Fruit fly (Drosophila melanogaster) whole organism, prepupa: Measurements from ENCODE around the gene CG11563.
A peak's percentile ranks its signal among the peaks of the same experiment; 100 is the strongest.

ENCODE experiments used
- Blimp-1 ChIP-seq: fragments of 200-800 bp; sonication (Bioruptor generic); optimal IDR thresholded peaks from 3 replicates; lab custom pipeline; 2017; ENCODE audit warnings: missing biosample characterization, missing genetic modification characterization, mild to moderate bottlenecking, moderate library complexity, missing genetic modification reagents
- CG10631 ChIP-seq: fragments of 200-800 bp; sonication (Bioruptor generic); optimal IDR thresholded peaks from 2 replicates; lab custom pipeline; 2016; ENCODE audit warnings: missing biosample characterization, missing genetic modification characterization
- CG10669 ChIP-seq: fragments of 200-800 bp; sonication (Bioruptor generic); optimal IDR thresholded peaks from 3 replicates; lab custom pipeline; 2018; ENCODE audit warnings: missing biosample characterization, mild to moderate bottlenecking, missing genetic modification characterization, moderate library complexity
- CG11294 ChIP-seq: fragments of 200-800 bp; sonication (Bioruptor generic); IDR thresholded peaks from 2 replicates; pipeline ENCODE4 v1.3.6; 2022; ENCODE audit warnings: missing biosample characterization, missing genetic modification characterization
- CG11762 ChIP-seq: fragments of 200-800 bp; sonication (Bioruptor generic); optimal IDR thresholded peaks from 3 replicates; lab custom pipeline; 2016; ENCODE audit warnings: missing biosample characterization, missing genetic modification characterization; ENCODE audit not compliant: insufficient read depth
- CG11902 ChIP-seq: fragments of 200-800 bp; sonication (Bioruptor generic); optimal IDR thresholded peaks from 3 replicates; lab custom pipeline; 2016; ENCODE audit warnings: missing biosample characterization, missing genetic modification characterization
- CG15336 ChIP-seq: fragments of 200-800 bp; sonication (Bioruptor generic); IDR thresholded peaks from 2 replicates; pipeline ENCODE4 v1.3.6; 2022; ENCODE audit warnings: missing biosample characterization, missing genetic modification characterization
- CG1621 ChIP-seq: fragments of 200-800 bp; sonication (Bioruptor generic); optimal IDR thresholded peaks from 3 replicates; lab custom pipeline; 2018; ENCODE audit warnings: missing biosample characterization, mild to moderate bottlenecking, missing genetic modification characterization
- CG3032 ChIP-seq: fragments of 200-800 bp; optimal IDR thresholded peaks from 2 replicates; lab custom pipeline; 2019; ENCODE audit warnings: missing biosample characterization, mild to moderate bottlenecking, missing genetic modification characterization, moderate library complexity
- CG31627 ChIP-seq: fragments of 200-800 bp; sonication (Bioruptor generic); optimal IDR thresholded peaks from 3 replicates; lab custom pipeline; 2016; ENCODE audit warnings: missing biosample characterization, missing genetic modification characterization
- CG32006 ChIP-seq: fragments of 200-800 bp; sonication (Bioruptor generic); optimal IDR thresholded peaks from 3 replicates; lab custom pipeline; 2017; ENCODE audit warnings: missing biosample characterization, mild to moderate bottlenecking, missing genetic modification characterization
- CG3919 ChIP-seq: fragments of 200-800 bp; sonication (Bioruptor generic); optimal IDR thresholded peaks from 3 replicates; lab custom pipeline; 2016; ENCODE audit warnings: missing biosample characterization, missing genetic modification characterization
- CG6792 ChIP-seq: fragments of 200-800 bp; sonication (Bioruptor generic); optimal IDR thresholded peaks from 3 replicates; lab custom pipeline; 2016; ENCODE audit warnings: missing biosample characterization, missing genetic modification characterization
- CG7368 ChIP-seq: fragments of 200-800 bp; sonication (Bioruptor generic); optimal IDR thresholded peaks from 3 replicates; lab custom pipeline; 2016; ENCODE audit warnings: missing biosample characterization, missing genetic modification characterization
- CG8319 ChIP-seq: fragments of 200-800 bp; sonication (Bioruptor generic); optimal IDR thresholded peaks from 3 replicates; lab custom pipeline; 2016; ENCODE audit warnings: missing biosample characterization, missing genetic modification characterization
- CG8632 ChIP-seq: fragments of 200-800 bp; sonication (Bioruptor generic); optimal IDR thresholded peaks from 3 replicates; lab custom pipeline; 2016; ENCODE audit warnings: missing biosample characterization, missing genetic modification characterization
- CG9139 ChIP-seq: fragments of 200-800 bp; sonication (Bioruptor generic); optimal IDR thresholded peaks from 3 replicates; lab custom pipeline; 2017; ENCODE audit warnings: missing biosample characterization, mild to moderate bottlenecking, missing genetic modification characterization
- Eip93F ChIP-seq: fragments of 200-800 bp; sonication (Bioruptor generic); optimal IDR thresholded peaks from 2 replicates; lab custom pipeline; 2016; ENCODE audit warnings: missing biosample characterization, mild to moderate bottlenecking, missing genetic modification characterization
- Hr38 ChIP-seq: sonication (Bioruptor generic); optimal IDR thresholded peaks from 2 replicates; lab custom pipeline; 2016; ENCODE audit warnings: missing biosample characterization, missing genetic modification characterization
- Hr39 ChIP-seq: fragments of 200-800 bp; sonication (Bioruptor generic); optimal IDR thresholded peaks from 2 replicates; lab custom pipeline; 2016; ENCODE audit warnings: missing biosample characterization, missing genetic modification characterization
- Hr4 ChIP-seq: fragments of 200-800 bp; sonication (Bioruptor generic); optimal IDR thresholded peaks from 3 replicates; lab custom pipeline; 2016; ENCODE audit warnings: missing biosample characterization, missing genetic modification characterization
- Lpt ChIP-seq: fragments of 200-800 bp; sonication (Bioruptor generic); optimal IDR thresholded peaks from 3 replicates; lab custom pipeline; 2016; ENCODE audit warnings: missing biosample characterization, missing genetic modification characterization
- OdsH ChIP-seq: fragments of 200-800 bp; sonication (Bioruptor generic); optimal IDR thresholded peaks from 3 replicates; lab custom pipeline; 2016; ENCODE audit warnings: missing biosample characterization, missing genetic modification characterization
- Sox15 ChIP-seq: fragments of 200-800 bp; sonication (Bioruptor generic); optimal IDR thresholded peaks from 3 replicates; lab custom pipeline; 2016; ENCODE audit warnings: missing biosample characterization, missing genetic modification characterization
- acj6 ChIP-seq: fragments of 200-800 bp; sonication (Bioruptor generic); optimal IDR thresholded peaks from 3 replicates; lab custom pipeline; 2016; ENCODE audit warnings: missing biosample characterization, missing genetic modification characterization
- cyc ChIP-seq: fragments of 200-800 bp; sonication (Bioruptor generic); optimal IDR thresholded peaks from 3 replicates; lab custom pipeline; 2016; ENCODE audit warnings: missing biosample characterization, missing genetic modification characterization
- eg ChIP-seq: fragments of 200-800 bp; sonication (Bioruptor generic); IDR thresholded peaks from 3 replicates; pipeline ENCODE4 v1.3.6; 2022; ENCODE audit warnings: missing biosample characterization, missing genetic modification characterization
- fd59A ChIP-seq: fragments of 200-800 bp; sonication (Bioruptor generic); optimal IDR thresholded peaks from 2 replicates; lab custom pipeline; 2017; ENCODE audit warnings: missing biosample characterization, mild to moderate bottlenecking, missing genetic modification characterization, missing genetic modification reagents
- fkh ChIP-seq: fragments of 200-800 bp; sonication (Bioruptor generic); optimal IDR thresholded peaks from 3 replicates; lab custom pipeline; 2017; ENCODE audit warnings: missing biosample characterization, mild to moderate bottlenecking, missing genetic modification characterization, moderate library complexity
- lz ChIP-seq: fragments of 200-800 bp; sonication (Bioruptor generic); optimal IDR thresholded peaks from 3 replicates; lab custom pipeline; 2016; ENCODE audit warnings: missing biosample characterization, missing genetic modification characterization
- salr ChIP-seq, 2 experiments: fragments of 200-800 bp; sonication (Bioruptor generic); optimal IDR thresholded peaks; 3 replicates each; lab custom pipeline; 2016 to 2018; ENCODE audit warnings: missing biosample characterization in 2 of 2, missing genetic modification characterization in 2 of 2, mild to moderate bottlenecking in 1 of 2
- spab ChIP-seq: fragments of 200-800 bp; sonication (Bioruptor generic); optimal IDR thresholded peaks from 2 replicates; lab custom pipeline; 2017; ENCODE audit warnings: missing biosample characterization, mild to moderate bottlenecking, missing genetic modification characterization, missing genetic modification reagents
- ss ChIP-seq, 2 experiments: fragments of 200-800 bp; sonication (Bioruptor generic); optimal IDR thresholded peaks; 2 replicates in 1 of 2; 3 replicates in 1 of 2; lab custom pipeline; 2017 to 2018; ENCODE audit warnings: mild to moderate bottlenecking in 2 of 2, missing biosample characterization in 2 of 2, missing genetic modification characterization in 2 of 2, moderate library complexity in 1 of 2
- svp ChIP-seq: fragments of 200-800 bp; sonication (Bioruptor generic); peaks from one replicate; lab custom pipeline; 2016; ENCODE audit warnings: missing biosample characterization, missing genetic modification characterization
- topi ChIP-seq: fragments of 200-800 bp; sonication (Bioruptor generic); optimal IDR thresholded peaks from 3 replicates; lab custom pipeline; 2016; ENCODE audit warnings: missing biosample characterization, missing genetic modification characterization
- vri ChIP-seq: fragments of 200-800 bp; sonication (Bioruptor generic); optimal IDR thresholded peaks from 3 replicates; lab custom pipeline; 2016; ENCODE audit warnings: missing biosample characterization, mild to moderate bottlenecking, missing genetic modification characterization

CG11563 gene

DNA sequence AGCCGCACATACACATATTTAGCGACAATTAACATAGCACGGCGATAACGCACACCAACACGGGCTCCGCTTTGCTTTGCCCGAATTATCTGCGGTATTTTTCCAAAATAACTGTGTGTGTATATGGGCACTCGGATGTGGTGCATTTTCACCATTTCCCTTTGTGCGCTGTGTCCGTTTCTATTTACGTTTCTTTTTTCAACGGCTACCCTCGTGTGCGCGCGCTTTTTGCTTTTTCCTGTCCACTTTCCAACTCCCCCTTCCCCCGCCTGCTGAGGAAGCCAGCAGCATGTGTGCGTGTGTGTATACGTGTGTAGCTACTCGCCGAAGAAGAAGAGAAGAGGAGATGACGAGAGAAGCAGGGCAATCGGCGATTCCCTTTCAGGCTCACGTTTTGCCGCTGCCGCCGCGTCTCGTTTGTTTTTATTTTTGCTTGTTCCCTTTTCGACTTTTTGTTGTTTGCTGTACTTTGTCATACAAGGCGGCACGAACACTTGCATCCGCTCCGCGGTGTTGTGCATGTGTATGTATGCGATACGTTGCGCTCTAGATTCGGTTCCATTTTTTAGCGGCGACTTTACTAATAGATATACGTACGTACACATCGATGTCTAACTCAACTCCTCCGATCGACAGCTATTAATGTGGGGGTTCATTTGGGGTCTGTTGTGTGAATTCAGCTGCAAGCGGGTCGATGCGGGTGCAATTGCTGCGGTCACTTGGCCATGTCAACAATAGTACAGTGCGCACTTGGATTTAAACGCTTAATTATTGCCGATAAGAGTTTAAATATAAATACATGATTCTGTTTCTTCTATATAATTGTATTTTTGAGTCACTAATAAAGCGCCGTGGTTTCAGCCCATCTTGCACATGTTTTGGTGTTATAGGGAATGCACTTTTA, 11.5 kb downstream of the CG11563 start (continued):
- TF ChIP-seq spab (GFP tag; lab: Kevin White, UChicago) = peak; percentile 36
- no peak for TF ChIP-seq Sox15
- no peak for TF ChIP-seq Hr39 (GFP tag; lab: Kevin White, UChicago)
- TF ChIP-seq CG1621 = peak; percentile 76
- TF ChIP-seq CG11902 = no peak
- peak; percentile 15 for TF ChIP-seq CG32006
- peak; percentile 79 to 90 for TF ChIP-seq ss (GFP tag; optimal IDR thresholded peaks at IDR 0.05; lab: Kevin White, UChicago)
- TF ChIP-seq vri (GFP tag; lab: Kevin White, UChicago) = peak; percentile 31
- peak; percentile 38 for TF ChIP-seq Blimp-1
- TF ChIP-seq eg = no peak
- TF ChIP-seq CG3032 = peak; percentile 31
- no peak for TF ChIP-seq acj6 (GFP tag; lab: Kevin White, UChicago)
- no peak for TF ChIP-seq CG11294
- TF ChIP-seq CG3919 (GFP tag; lab: Kevin White, UChicago) = peak; percentile 33
- no peak for TF ChIP-seq cyc (GFP tag; lab: Kevin White, UChicago)
- no peak for TF ChIP-seq Hr38 (GFP tag; lab: Kevin White, UChicago)
- TF ChIP-seq CG6792 = peak; percentile 1
- TF ChIP-seq CG15336 (GFP tag; lab: Robert Waterston, UW) = no peak
- TF ChIP-seq Lpt (GFP tag; lab: Kevin White, UChicago) = peak; percentile 62
- peak; percentile 73 for TF ChIP-seq CG9139
- TF ChIP-seq OdsH (GFP tag; lab: Kevin White, UChicago) = no peak
- TF ChIP-seq CG8632 (GFP tag; lab: Kevin White, UChicago) = peak; percentile 5
- no peak for TF ChIP-seq topi (GFP tag; lab: Kevin White, UChicago)
- TF ChIP-seq CG10631 (GFP tag; lab: Kevin White, UChicago) = no peak

DNA sequence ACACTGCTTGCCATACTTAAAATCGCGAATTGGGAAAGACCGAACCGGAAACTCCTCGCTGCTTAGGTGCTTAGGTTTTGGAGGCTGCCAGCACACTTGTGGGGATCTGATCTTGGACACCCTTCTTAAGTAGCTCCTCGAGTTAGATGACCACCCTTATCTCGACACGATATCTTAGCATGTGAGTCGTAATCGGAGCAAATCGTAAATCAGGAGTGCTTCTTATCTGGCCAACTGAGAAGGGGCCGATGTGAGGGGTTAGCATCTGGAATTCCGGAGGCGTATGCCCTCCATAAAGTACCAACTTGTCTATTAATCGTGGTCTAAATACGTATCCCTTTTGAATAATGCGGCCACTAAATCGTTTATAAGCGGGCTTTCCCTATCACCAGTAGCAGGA, 17.8 kb downstream of the CG11563 start, which contains the start of gene salt:
Gene salt, minus strand, starts transcription at position 101 of the 400 bp plus-strand sequence.
- TF ChIP-seq CG1621 (no peak), Eip93F (no peak), spab (GFP tag; lab: Kevin White, UChicago) (no peak), Blimp-1 (no peak), svp (GFP tag; lab: Kevin White, UChicago) (no peak), CG11762 (no peak), CG7368 (no peak), acj6 (GFP tag; lab: Kevin White, UChicago) (no peak), lz (GFP tag; lab: Kevin White, UChicago) (no peak), CG8632 (GFP tag; lab: Kevin White, UChicago) (no peak), CG31627 (no peak), Hr4 (GFP tag; lab: Kevin White, UChicago) (no peak), CG8319 (GFP tag; lab: Kevin White, UChicago) (no peak)

DNA sequence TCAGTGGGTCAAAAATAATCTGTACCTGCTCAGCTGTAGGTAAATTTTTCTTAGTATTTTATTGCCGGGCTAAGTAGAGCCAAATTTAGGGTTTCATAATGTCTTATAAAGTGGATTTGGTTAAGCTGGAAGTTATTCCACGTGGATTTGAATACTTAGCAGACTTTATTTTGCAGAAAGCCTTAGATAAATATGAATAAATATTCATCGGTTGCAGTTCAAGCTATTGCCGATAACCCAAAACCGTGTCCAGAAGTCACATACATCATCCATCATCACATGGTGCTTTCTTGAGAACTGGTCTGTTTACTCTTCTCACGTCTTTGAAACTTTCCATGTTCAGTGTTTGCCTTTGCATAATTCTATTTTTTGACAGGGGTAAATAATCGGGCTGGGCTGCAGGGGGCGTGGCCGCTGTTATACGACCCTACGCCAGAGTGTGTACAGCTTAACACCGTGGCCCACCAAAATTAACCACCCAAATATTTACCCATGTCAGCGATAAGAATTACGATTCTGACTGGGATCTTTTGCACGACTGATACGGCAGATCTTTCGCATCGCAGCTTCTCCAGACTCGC, 21.8 kb downstream of the CG11563 start, which contains the start of gene CG2187:
Gene CG2187, minus strand, starts transcription at position 51 of the 581 bp plus-strand sequence.
- no peak for TF ChIP-seq salr (GFP tag; optimal IDR thresholded peaks at IDR 0.05; lab: Kevin White, UChicago)
- TF ChIP-seq CG10669 (GFP tag; lab: Kevin White, UChicago) = no peak
- TF ChIP-seq svp (GFP tag; lab: Kevin White, UChicago) = peak; percentile 71
- TF ChIP-seq fd59A (GFP tag; lab: Kevin White, UChicago) = no peak
- no peak for TF ChIP-seq CG8632 (GFP tag; lab: Kevin White, UChicago)
- peak; percentile 87 for TF ChIP-seq fkh (GFP tag; lab: Kevin White, UChicago)
- TF ChIP-seq, all 60 proteins: peak for 2
